Fruit fly (Drosophila melanogaster) whole organism, embryonic: ENCODE results near the gene ZnT86D.
A peak's percentile ranks its signal among the peaks of the same experiment; 100 is the strongest.

ENCODE experiments used
- Antp ChIP-seq: fragments of 200-800 bp; sonication (Bioruptor generic); optimal IDR thresholded peaks from 3 replicates; lab custom pipeline; 2016; ENCODE audit warnings: missing biosample characterization, missing genetic modification characterization
- Atf6 ChIP-seq: fragments of 200-800 bp; sonication (Bioruptor generic); IDR thresholded peaks from 2 replicates; pipeline ENCODE4 v1.3.6; 2022; ENCODE audit warnings: missing biosample characterization, missing genetic modification characterization
- Awh ChIP-seq: fragments of 200-800 bp; sonication (Bioruptor generic); IDR thresholded peaks from 2 replicates; pipeline ENCODE4, ENCODE4 v1.3.6; 2022; ENCODE audit warnings: missing biosample characterization, missing genetic modification characterization
- B-H2 ChIP-seq: fragments of 200-800 bp; sonication (Bioruptor generic); optimal IDR thresholded peaks from 2 replicates; lab custom pipeline; 2018; ENCODE audit warnings: missing biosample characterization, mild to moderate bottlenecking, missing genetic modification characterization
- CG10274 ChIP-seq: fragments of 200-800 bp; sonication (Bioruptor generic); optimal IDR thresholded peaks from 3 replicates; lab custom pipeline; 2017; ENCODE audit warnings: missing biosample characterization, mild to moderate bottlenecking, missing genetic modification characterization
- CG11723 ChIP-seq: fragments of 200-800 bp; sonication (Bioruptor generic); optimal IDR thresholded peaks from 2 replicates; lab custom pipeline; 2017; ENCODE audit warnings: missing biosample characterization, mild to moderate bottlenecking, missing genetic modification characterization
- CG12104 ChIP-seq: fragments of 200-800 bp; sonication (Bioruptor generic); optimal IDR thresholded peaks from 3 replicates; lab custom pipeline; 2016; ENCODE audit warnings: missing biosample characterization, missing genetic modification characterization
- CG13775 ChIP-seq: fragments of 200-800 bp; sonication (Bioruptor generic); optimal IDR thresholded peaks from 3 replicates; lab custom pipeline; 2017; ENCODE audit warnings: missing biosample characterization, mild to moderate bottlenecking, missing genetic modification characterization
- CG14965 ChIP-seq: fragments of 200-800 bp; sonication (Bioruptor generic); optimal IDR thresholded peaks from 2 replicates; lab custom pipeline; 2016; ENCODE audit warnings: missing biosample characterization, missing genetic modification characterization, borderline replicate concordance
- CG15269 ChIP-seq: fragments of 200-800 bp; sonication (Bioruptor generic); optimal IDR thresholded peaks from 2 replicates; lab custom pipeline; 2018; ENCODE audit warnings: missing biosample characterization, mild to moderate bottlenecking, missing genetic modification characterization, moderate library complexity
- CG16815 ChIP-seq: fragments of 200-800 bp; sonication (Bioruptor generic); optimal IDR thresholded peaks from 3 replicates; lab custom pipeline; 2017; ENCODE audit warnings: missing biosample characterization, mild to moderate bottlenecking, missing genetic modification characterization
- CG30020 ChIP-seq: fragments of 200-800 bp; optimal IDR thresholded peaks from 2 replicates; lab custom pipeline; 2019; ENCODE audit warnings: missing biosample characterization, mild to moderate bottlenecking, missing genetic modification characterization, moderate library complexity
- CG31365 ChIP-seq: fragments of 200-800 bp; sonication (Bioruptor generic); optimal IDR thresholded peaks from 2 replicates; lab custom pipeline; 2018; ENCODE audit warnings: missing biosample characterization, mild to moderate bottlenecking, missing genetic modification characterization
- CG31388 ChIP-seq: fragments of 200-800 bp; sonication (Bioruptor generic); optimal IDR thresholded peaks from 2 replicates; lab custom pipeline; 2016; ENCODE audit warnings: missing biosample characterization, missing genetic modification characterization
- CG32767 ChIP-seq: fragments of 200-800 bp; sonication (Bioruptor generic); IDR thresholded peaks from 2 replicates; pipeline ENCODE4 v1.3.6; 2022; ENCODE audit warnings: missing biosample characterization, missing genetic modification characterization
- CG32772 ChIP-seq: fragments of 200-800 bp; sonication (Bioruptor generic); IDR thresholded peaks from 2 replicates; pipeline ENCODE4 v1.3.6; 2022; ENCODE audit warnings: missing biosample characterization, missing genetic modification characterization
- CG6791 ChIP-seq: fragments of 200-800 bp; sonication (Bioruptor generic); IDR thresholded peaks from 3 replicates; pipeline ENCODE4 v1.3.6; 2022; ENCODE audit warnings: missing biosample characterization, missing genetic modification characterization; ENCODE audit not compliant: partially characterized antibody
- CG8281 ChIP-seq: fragments of 200-800 bp; sonication (Bioruptor generic); optimal IDR thresholded peaks from 2 replicates; lab custom pipeline; 2018; ENCODE audit warnings: missing biosample characterization, mild to moderate bottlenecking, missing genetic modification characterization, moderate library complexity
- CG8359 ChIP-seq: fragments of 200-800 bp; sonication (Bioruptor generic); optimal IDR thresholded peaks from 2 replicates; lab custom pipeline; 2017; ENCODE audit warnings: missing biosample characterization, mild to moderate bottlenecking, missing genetic modification characterization, borderline replicate concordance
- CG8388 ChIP-seq: fragments of 200-800 bp; sonication (Bioruptor generic); optimal IDR thresholded peaks from 2 replicates; lab custom pipeline; 2019; ENCODE audit warnings: missing biosample characterization, mild to moderate bottlenecking, missing genetic modification characterization, moderate library complexity
- CG9437 ChIP-seq: fragments of 200-800 bp; sonication (Bioruptor generic); optimal IDR thresholded peaks from 2 replicates; lab custom pipeline; 2018; ENCODE audit warnings: missing biosample characterization, mild to moderate bottlenecking, missing genetic modification characterization
- Chrac-16 ChIP-seq: fragments of 200-800 bp; sonication (Bioruptor generic); optimal IDR thresholded peaks from 3 replicates; lab custom pipeline; 2016; ENCODE audit warnings: missing biosample characterization, missing genetic modification characterization
- Dbx ChIP-seq: fragments of 200-800 bp; sonication (Bioruptor generic); IDR thresholded peaks from 3 replicates; pipeline ENCODE4 v1.3.6; 2022; ENCODE audit warnings: missing biosample characterization, missing genetic modification characterization
- Deaf1 ChIP-seq: fragments of 200-800 bp; optimal IDR thresholded peaks from 3 replicates; lab custom pipeline; 2019; ENCODE audit warnings: missing biosample characterization, mild to moderate bottlenecking, missing genetic modification characterization, moderate library complexity
- Dll ChIP-seq: fragments of 200-800 bp; sonication (Bioruptor generic); IDR thresholded peaks from 4 replicates; pipeline ENCODE4 v1.3.6; 2022; ENCODE audit warnings: missing biosample characterization, missing genetic modification characterization; ENCODE audit not compliant: partially characterized antibody
- E2f2 ChIP-seq: fragments of 200-800 bp; sonication (Bioruptor generic); IDR thresholded peaks from 2 replicates; pipeline ENCODE4 v1.3.6; 2022; ENCODE audit warnings: missing biosample characterization, missing genetic modification characterization
- Lhr ChIP-seq: fragments of 200-800 bp; sonication (Bioruptor generic); optimal IDR thresholded peaks from 3 replicates; lab custom pipeline; 2017; ENCODE audit warnings: mild to moderate bottlenecking, missing biosample characterization, missing genetic modification reagents, missing genetic modification characterization
- Myb ChIP-seq: fragments of 200-800 bp; sonication (Bioruptor generic); optimal IDR thresholded peaks from 2 replicates; lab custom pipeline; 2016; ENCODE audit warnings: missing biosample characterization, missing genetic modification characterization
- Oaz ChIP-seq: fragments of 200-800 bp; sonication (Bioruptor generic); IDR thresholded peaks from 2 replicates; pipeline ENCODE4 v1.3.6; 2022; ENCODE audit warnings: missing biosample characterization, missing genetic modification characterization
- Stat92E ChIP-seq, 3 experiments: fragments of >200 bp in 2 of 3; fragments of 200-800 bp in 1 of 3; sonication (Bioruptor generic) in 1 of 3; optimal IDR thresholded peaks; 2 replicates each; lab custom pipeline; 2017 to 2019; ENCODE audit warnings: missing biosample characterization in 3 of 3, missing genetic modification characterization in 3 of 3, mild to moderate bottlenecking in 1 of 3, moderate library complexity in 1 of 3
- ac ChIP-seq: fragments of 200-800 bp; sonication (Bioruptor generic); optimal IDR thresholded peaks from 3 replicates; lab custom pipeline; 2017; ENCODE audit warnings: missing biosample characterization, mild to moderate bottlenecking, missing genetic modification characterization
- cwo ChIP-seq: fragments of 200-800 bp; sonication (Bioruptor generic); optimal IDR thresholded peaks from 3 replicates; lab custom pipeline; 2017; ENCODE audit warnings: missing biosample characterization, missing genetic modification characterization, mild to moderate bottlenecking, moderate library complexity, missing genetic modification reagents
- da ChIP-seq: fragments of 200-800 bp; sonication (Bioruptor generic); optimal IDR thresholded peaks from 2 replicates; lab custom pipeline; 2016; ENCODE audit warnings: missing biosample characterization, missing genetic modification characterization
- dm ChIP-seq: fragments of 200-800 bp; sonication (Bioruptor generic); optimal IDR thresholded peaks from 3 replicates; lab custom pipeline; 2016; ENCODE audit warnings: missing biosample characterization, missing genetic modification characterization
- dmrt99B ChIP-seq: fragments of 200-800 bp; sonication (Bioruptor generic); optimal IDR thresholded peaks from 2 replicates; lab custom pipeline; 2018; ENCODE audit warnings: missing biosample characterization, mild to moderate bottlenecking, missing genetic modification characterization, moderate library complexity
- emc ChIP-seq: fragments of 200-800 bp; sonication (Bioruptor generic); optimal IDR thresholded peaks from 2 replicates; lab custom pipeline; 2016; ENCODE audit warnings: missing biosample characterization, missing genetic modification characterization
- fd64A ChIP-seq: fragments of 200-800 bp; sonication (Bioruptor generic); optimal IDR thresholded peaks from 3 replicates; lab custom pipeline; 2018; ENCODE audit warnings: missing biosample characterization, mild to moderate bottlenecking, missing genetic modification characterization
- gsb-n ChIP-seq: fragments of 200-800 bp; sonication (Bioruptor generic); optimal IDR thresholded peaks from 3 replicates; lab custom pipeline; 2018; ENCODE audit warnings: missing biosample characterization, mild to moderate bottlenecking, missing genetic modification characterization
- h ChIP-seq: fragments of >200 bp; optimal IDR thresholded peaks from 2 replicates; lab custom pipeline; 2017
- ham ChIP-seq: fragments of 200-800 bp; sonication (Bioruptor generic); IDR thresholded peaks from 2 replicates; pipeline ENCODE4 v1.3.6; 2022; ENCODE audit warnings: missing biosample characterization, missing genetic modification characterization
- jigr1 ChIP-seq: fragments of 200-800 bp; sonication (Bioruptor generic); IDR thresholded peaks from 3 replicates; pipeline ENCODE4 v1.3.6; 2022; ENCODE audit warnings: missing biosample characterization, missing genetic modification characterization
- nmo ChIP-seq: fragments of 200-800 bp; sonication (Bioruptor generic); optimal IDR thresholded peaks from 2 replicates; lab custom pipeline; 2018; ENCODE audit warnings: missing biosample characterization, mild to moderate bottlenecking, missing genetic modification characterization, moderate library complexity
- odd ChIP-seq: fragments of 200-800 bp; sonication (Bioruptor generic); optimal IDR thresholded peaks from 2 replicates; lab custom pipeline; 2017; ENCODE audit warnings: missing biosample characterization, mild to moderate bottlenecking, missing genetic modification characterization
- org-1 ChIP-seq: fragments of 200-800 bp; sonication (Bioruptor generic); optimal IDR thresholded peaks from 2 replicates; lab custom pipeline; 2017; ENCODE audit warnings: missing biosample characterization, missing genetic modification characterization
- ro ChIP-seq: fragments of 200-800 bp; sonication (Bioruptor generic); IDR thresholded peaks from 2 replicates; pipeline ENCODE4 v1.3.6; 2022; ENCODE audit warnings: missing biosample characterization, missing genetic modification characterization
- sim ChIP-seq: fragments of 200-800 bp; sonication (Bioruptor generic); IDR thresholded peaks from 2 replicates; pipeline ENCODE4 v1.3.6; 2022; ENCODE audit warnings: missing biosample characterization, missing genetic modification characterization
- wor ChIP-seq: fragments of 200-800 bp; sonication (Bioruptor generic); IDR thresholded peaks from 2 replicates; pipeline ENCODE4 v1.3.6; 2022; ENCODE audit warnings: missing biosample characterization, missing genetic modification characterization
- zfh1 ChIP-seq: fragments of 200-800 bp; sonication (Bioruptor generic); IDR thresholded peaks from 3 replicates; pipeline ENCODE4 v1.3.6; 2022; ENCODE audit warnings: missing biosample characterization, missing genetic modification characterization
- zfh2 ChIP-seq: fragments of 200-800 bp; sonication (Bioruptor generic); optimal IDR thresholded peaks from 2 replicates; lab custom pipeline; 2016; ENCODE audit warnings: missing biosample characterization, missing genetic modification characterization

The ZnT86D gene

DNA sequence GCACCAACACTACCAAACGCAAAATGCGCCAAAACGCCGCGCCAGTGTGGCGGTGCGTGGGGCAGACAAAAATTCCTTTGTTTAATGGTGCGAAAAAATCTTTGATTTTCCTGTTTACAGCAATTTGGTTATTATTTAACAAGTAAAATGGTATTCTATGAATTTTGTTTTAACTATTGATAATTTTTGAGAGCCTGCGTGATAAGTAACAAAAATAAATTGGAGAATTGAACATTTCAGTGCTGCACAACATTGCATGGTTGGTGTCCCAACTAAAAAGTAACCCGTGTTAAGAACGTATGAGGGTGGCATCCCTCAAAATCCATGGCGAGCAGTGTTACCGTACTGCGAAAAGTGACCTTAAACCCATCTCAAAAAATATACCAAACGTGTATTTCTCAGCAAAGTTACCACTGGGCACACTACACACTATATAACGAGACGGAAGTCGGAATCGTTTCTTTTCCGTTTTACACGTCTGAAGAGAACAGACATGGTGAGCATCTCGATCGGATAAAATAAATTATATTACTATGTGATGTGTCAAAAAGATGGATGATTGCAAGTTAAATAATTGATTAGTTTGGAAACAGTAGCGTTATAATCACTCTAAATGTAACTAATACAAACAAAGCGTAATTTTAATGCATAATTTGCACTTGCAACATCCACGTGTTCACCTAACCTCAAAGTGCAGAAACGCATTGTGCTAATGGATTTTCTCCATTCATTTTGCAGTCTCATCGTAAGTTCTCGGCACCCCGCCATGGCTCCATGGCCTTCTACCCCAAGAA, 7.3 kb upstream of the ZnT86D start, which contains the start of the genes CG6693 and RpL3 (continued):
- TF ChIP-seq cwo (GFP tag; lab: Kevin White, UChicago) (peak; percentile 61), jigr1 (GFP tag; lab: Robert Waterston, UW) (no peak), nmo (GFP tag; lab: Kevin White, UChicago) (peak; percentile 70), gsb-n (tag; lab: Kevin White, UChicago) (peak; percentile 76), CG14965 (peak; percentile 28), E2f2 (GFP tag; lab: Robert Waterston, UW) (peak; percentile 82), CG32767 (peak; percentile 49; the same call in 1 of the 2 replicates), CG9437 (GFP tag; lab: Kevin White, UChicago) (peak; percentile 45), CG31365 (tag; lab: Kevin White, UChicago) (peak; percentile 85), CG16815 (GFP tag; lab: Kevin White, UChicago) (no peak), wor (GFP tag; lab: Robert Waterston, UW) (no peak), da (GFP tag; lab: Kevin White, UChicago) (no peak), Stat92E (GFP tag; optimal IDR thresholded peaks at IDR 0.05; lab: Kevin White, UChicago) (peak in 1 of 3 experiments; percentile 91), zfh2 (GFP tag; lab: Kevin White, UChicago) (no peak), Awh (GFP tag; lab: Robert Waterston, UW) (peak; percentile 84; the same call in 1 of the 2 replicates), Chrac-16 (GFP tag; lab: Kevin White, UChicago) (no peak), sim (GFP tag; lab: Robert Waterston, UW) (no peak), CG6791 (GFP tag; lab: Robert Waterston, UW) (no peak; the same call in 2 of the 3 replicates), Oaz (GFP tag; lab: Robert Waterston, UW) (no peak), zfh1 (peak; percentile 72), Dbx (peak; percentile 89), CG8388 (GFP tag; lab: Kevin White, UChicago) (peak; percentile 58), CG32772 (no peak), CG31388 (GFP tag; lab: Kevin White, UChicago) (no peak), Antp (GFP tag; lab: Kevin White, UChicago) (no peak), CG15269 (peak; percentile 82), org-1 (peak; percentile 56), Atf6 (GFP tag; lab: Robert Waterston, UW) (peak; percentile 81), fd64A (peak; percentile 89), CG12104 (GFP tag; lab: Kevin White, UChicago) (peak; percentile 74), CG11723 (GFP tag; lab: Kevin White, UChicago) (peak; percentile 56), Dll (GFP tag; lab: Robert Waterston, UW) (no peak), Myb (GFP tag; lab: Kevin White, UChicago) (peak; percentile 48), ac (GFP tag; lab: Kevin White, UChicago) (peak; percentile 66), B-H2 (GFP tag; lab: Kevin White, UChicago) (peak; percentile 89), dmrt99B (tag; lab: Kevin White, UChicago) (peak; percentile 68), h (lab: Kevin White, UChicago) (no peak), emc (GFP tag; lab: Kevin White, UChicago) (peak; percentile 53), CG10274 (GFP tag; lab: Kevin White, UChicago) (peak; percentile 0), CG8359 (peak; percentile 46), odd (GFP tag; lab: Kevin White, UChicago) (peak; percentile 89), Deaf1 (tag; lab: Kevin White, UChicago) (peak; percentile 49), CG13775 (peak; percentile 74), dm (GFP tag; lab: Kevin White, UChicago) (peak; percentile 88), ro (GFP tag; lab: Robert Waterston, UW) (no peak), Lhr (GFP tag; lab: Kevin White, UChicago) (peak; percentile 97), CG8281 (tag; lab: Kevin White, UChicago) (peak; percentile 30), CG30020 (tag; lab: Kevin White, UChicago) (peak; percentile 27), ham (GFP tag; lab: Robert Waterston, UW) (no peak)
